Worm (Caenorhabditis elegans): ENCODE data around the gene C09H5.7.

Gene C09H5.7

ce11 chrV:8081579-8081978, 3.5 kb downstream of the C09H5.7 start, which contains the start of gene str-131:
str-131 (minus strand) TSS chrV:8081679.
- TF ChIP-seq nhr-237 (tag; optimal IDR thresholded peaks at IDR 0.05): no peak
- TF ChIP-seq ztf-11 (tag; optimal IDR thresholded peaks at IDR 0.05): no peak
- no peak for TF ChIP-seq skn-1 (tag; optimal IDR thresholded peaks at IDR 0.05)
- TF ChIP-seq nhr-23 (tag; optimal IDR thresholded peaks at IDR 0.05): no peak
- no peak for TF ChIP-seq elt-1 (tag; optimal IDR thresholded peaks at IDR 0.05)
- no peak for TF ChIP-seq lin-39 (tag; optimal IDR thresholded peaks at IDR 0.05)
- no peak for TF ChIP-seq R02D3.7 (tag; optimal IDR thresholded peaks at IDR 0.05)
- TF ChIP-seq lin-13 (GFP tag; optimal IDR thresholded peaks at IDR 0.05): no peak
- no peak for TF ChIP-seq sem-4 (tag; optimal IDR thresholded peaks at IDR 0.05)
- TF ChIP-seq aly-2 (tag; optimal IDR thresholded peaks at IDR 0.05): no peak
- no peak for TF ChIP-seq Y55F3AM.14 (GFP tag; optimal IDR thresholded peaks at IDR 0.05)
- no peak for TF ChIP-seq lin-11 (tag; optimal IDR thresholded peaks at IDR 0.05)
- no peak for TF ChIP-seq fos-1 (tag; optimal IDR thresholded peaks at IDR 0.05)
- TF ChIP-seq alr-1 (tag; optimal IDR thresholded peaks at IDR 0.05): no peak
- TF ChIP-seq nhr-11 (tag; optimal IDR thresholded peaks at IDR 0.05): no peak
- TF ChIP-seq gmeb-1 (tag; optimal IDR thresholded peaks at IDR 0.05): no peak

DNA sequence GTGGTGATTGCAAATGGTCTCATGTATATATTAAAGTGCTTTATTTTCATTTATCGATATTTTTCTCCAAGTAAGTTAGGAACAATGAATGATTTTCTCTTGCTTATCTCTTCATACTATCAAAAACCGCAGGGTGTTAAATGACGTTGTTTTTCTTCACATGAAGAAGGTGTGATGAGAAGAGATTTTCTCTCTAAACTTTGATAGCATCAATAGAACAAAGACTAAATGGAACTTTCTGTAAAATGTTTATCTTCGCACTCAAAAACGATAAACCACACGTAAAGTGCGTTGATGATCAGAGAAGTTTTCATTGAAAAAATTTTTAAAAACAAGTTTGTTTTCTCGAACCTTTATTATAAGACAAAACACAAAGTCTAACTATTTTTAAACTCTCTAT, 5.2 kb downstream of the C09H5.7 start:
- TF ChIP-seq nhr-21 (tag; optimal IDR thresholded peaks at IDR 0.05) (no peak), peb-1 (tag; optimal IDR thresholded peaks at IDR 0.05) (no peak), ceh-16 (tag; optimal IDR thresholded peaks at IDR 0.05) (no peak), snpc-4 (tag; optimal IDR thresholded peaks at IDR 0.05) (no peak), mdl-1 (tag; optimal IDR thresholded peaks at IDR 0.05) (no peak), nhr-25 (tag; optimal IDR thresholded peaks at IDR 0.05) (peak; percentile 71), alr-1 (tag; optimal IDR thresholded peaks at IDR 0.05) (no peak), lsy-2 (tag; optimal IDR thresholded peaks at IDR 0.05) (no peak), nhr-10 (tag; optimal IDR thresholded peaks at IDR 0.05) (no peak), zag-1 (tag; optimal IDR thresholded peaks at IDR 0.05) (no peak), elt-3 (tag; optimal IDR thresholded peaks at IDR 0.05) (no peak), dmd-4 (tag; optimal IDR thresholded peaks at IDR 0.05) (no peak), sma-3 (GFP tag; optimal IDR thresholded peaks at IDR 0.05) (peak; percentile 5), ztf-1 (GFP tag; conservative IDR thresholded peaks at IDR 0.05) (no peak), lin-39 (tag; optimal IDR thresholded peaks at IDR 0.05) (no peak), blmp-1 (tag; optimal IDR thresholded peaks at IDR 0.05; ENCODE audit: insufficient read depth) (peak; percentile 51), gmeb-1 (tag; optimal IDR thresholded peaks at IDR 0.05) (no peak), nhr-12 (tag; optimal IDR thresholded peaks at IDR 0.05) (no peak), C34F6.9 (tag; optimal IDR thresholded peaks at IDR 0.05) (no peak), nhr-129 (tag; optimal IDR thresholded peaks at IDR 0.05) (no peak), nhr-237 (tag; optimal IDR thresholded peaks at IDR 0.05) (no peak), elt-1 (tag; optimal IDR thresholded peaks at IDR 0.05) (no peak), R02D3.7 (tag; optimal IDR thresholded peaks at IDR 0.05) (no peak), unc-39 (tag; optimal IDR thresholded peaks at IDR 0.05) (no peak), F13H6.1 (tag; optimal IDR thresholded peaks at IDR 0.05) (no peak), unc-55 (GFP tag; optimal IDR thresholded peaks at IDR 0.05) (no peak), lin-11 (tag; optimal IDR thresholded peaks at IDR 0.05) (no peak), Y55F3AM.14 (GFP tag; optimal IDR thresholded peaks at IDR 0.05) (no peak), egl-27 (tag; optimal IDR thresholded peaks at IDR 0.05) (peak; percentile 17), ceh-82 (tag; optimal IDR thresholded peaks at IDR 0.05) (no peak), sma-9 (GFP tag; optimal IDR thresholded peaks at IDR 0.05) (peak; percentile 77), sma-9 (tag; optimal IDR thresholded peaks at IDR 0.05) (no peak)

- no peak for TF ChIP-seq nhr-21 (tag; optimal IDR thresholded peaks at IDR 0.05)
- no peak for TF ChIP-seq nhr-25 (tag; optimal IDR thresholded peaks at IDR 0.05)
- TF ChIP-seq dmd-4 (tag; optimal IDR thresholded peaks at IDR 0.05): no peak
- no peak for TF ChIP-seq blmp-1 (tag; optimal IDR thresholded peaks at IDR 0.05; ENCODE audit: insufficient read depth)
- TF ChIP-seq ceh-82 (tag; optimal IDR thresholded peaks at IDR 0.05): no peak
- no peak for TF ChIP-seq lin-11 (tag; optimal IDR thresholded peaks at IDR 0.05)
Measured at ce11 chrV:8075712-8076111, 9.3 kb downstream of the C09H5.7 start, which contains the start of gene catp-3. catp-3 (plus strand) TSS chrV:8076012.

All from whole organism, L2 larva.